Fruit fly (Drosophila melanogaster) whole organism, embryonic: ENCODE measurements around the gene Osi18.

Experiments used
- CG10321 ChIP-seq: fragments of 200-800 bp; sonication (Bioruptor generic); IDR thresholded peaks from 2 replicates; pipeline ENCODE4 v1.3.6; 2022; ENCODE audit warnings: missing biosample characterization, missing genetic modification characterization
- CG10366 ChIP-seq: fragments of 200-800 bp; sonication (Bioruptor generic); IDR thresholded peaks from 2 replicates; pipeline ENCODE4 v1.3.6; 2022; ENCODE audit warnings: missing biosample characterization, missing genetic modification characterization
- CG12155 ChIP-seq: fragments of 200-800 bp; sonication (Bioruptor generic); optimal IDR thresholded peaks from 3 replicates; lab custom pipeline; 2016; ENCODE audit warnings: missing biosample characterization, missing genetic modification characterization
- CG14667 ChIP-seq: fragments of 200-800 bp; sonication (Bioruptor generic); IDR thresholded peaks from 2 replicates; pipeline ENCODE4 v1.3.6; 2022; ENCODE audit warnings: missing biosample characterization, missing genetic modification characterization
- CG14860 ChIP-seq: fragments of 200-800 bp; sonication (Bioruptor generic); IDR thresholded peaks from 3 replicates; pipeline ENCODE4 v1.3.6; 2022; ENCODE audit warnings: missing biosample characterization, missing genetic modification characterization; ENCODE audit not compliant: partially characterized antibody
- CG15011 ChIP-seq: fragments of 200-800 bp; sonication (Bioruptor generic); optimal IDR thresholded peaks from 3 replicates; lab custom pipeline; 2018; ENCODE audit warnings: missing biosample characterization, mild to moderate bottlenecking, missing genetic modification characterization
- CG15696 ChIP-seq: fragments of 200-800 bp; sonication (Bioruptor generic); optimal IDR thresholded peaks from 2 replicates; lab custom pipeline; 2019; ENCODE audit warnings: missing biosample characterization, mild to moderate bottlenecking, missing genetic modification characterization, moderate library complexity
- CG17802 ChIP-seq: fragments of 200-800 bp; sonication (Bioruptor generic); optimal IDR thresholded peaks from 2 replicates; lab custom pipeline; 2018; ENCODE audit warnings: missing biosample characterization, mild to moderate bottlenecking, missing genetic modification characterization, moderate library complexity
- CG17912 ChIP-seq: fragments of 200-800 bp; sonication (Bioruptor generic); optimal IDR thresholded peaks from 2 replicates; lab custom pipeline; 2018; ENCODE audit warnings: missing biosample characterization, mild to moderate bottlenecking, missing genetic modification characterization
- CG18619 ChIP-seq: fragments of 200-800 bp; sonication (Bioruptor generic); optimal IDR thresholded peaks from 3 replicates; lab custom pipeline; 2017; ENCODE audit warnings: missing biosample characterization, mild to moderate bottlenecking, missing genetic modification characterization
- CG18764 ChIP-seq: fragments of 200-800 bp; sonication (Bioruptor generic); optimal IDR thresholded peaks from 3 replicates; lab custom pipeline; 2016; ENCODE audit warnings: missing biosample characterization, missing genetic modification characterization
- CG2129 ChIP-seq: fragments of 200-800 bp; sonication (Bioruptor generic); IDR thresholded peaks from 2 replicates; pipeline ENCODE4 v1.3.6; 2022; ENCODE audit warnings: missing biosample characterization, missing genetic modification characterization; ENCODE audit not compliant: partially characterized antibody
- CG2889 ChIP-seq: fragments of 200-800 bp; sonication (Bioruptor generic); IDR thresholded peaks from 3 replicates; pipeline ENCODE4 v1.3.6; 2022; ENCODE audit warnings: missing biosample characterization, missing genetic modification characterization
- CG3163 ChIP-seq: fragments of 200-800 bp; sonication (Bioruptor generic); optimal IDR thresholded peaks from 3 replicates; lab custom pipeline; 2016; ENCODE audit warnings: missing biosample characterization, missing genetic modification characterization
- CG33213 ChIP-seq: fragments of 200-800 bp; sonication (Bioruptor generic); optimal IDR thresholded peaks from 3 replicates; lab custom pipeline; 2016; ENCODE audit warnings: missing biosample characterization, missing genetic modification characterization
- CG4707 ChIP-seq: fragments of 200-800 bp; sonication (Bioruptor generic); optimal IDR thresholded peaks from 2 replicates; lab custom pipeline; 2018; ENCODE audit warnings: missing biosample characterization, mild to moderate bottlenecking, missing genetic modification characterization, moderate library complexity
- CG6765 ChIP-seq: fragments of 200-800 bp; sonication (Bioruptor generic); optimal IDR thresholded peaks from 3 replicates; lab custom pipeline; 2017; ENCODE audit warnings: missing biosample characterization, mild to moderate bottlenecking, missing genetic modification characterization
- CG7271 ChIP-seq: fragments of 200-800 bp; sonication (Bioruptor generic); optimal IDR thresholded peaks from 2 replicates; lab custom pipeline; 2018; ENCODE audit warnings: missing biosample characterization, mild to moderate bottlenecking, missing genetic modification characterization, moderate library complexity
- CG8478 ChIP-seq: fragments of >200 bp; optimal IDR thresholded peaks from 2 replicates; lab custom pipeline; 2018
- CG9727 ChIP-seq: fragments of 200-800 bp; sonication (Bioruptor generic); optimal IDR thresholded peaks from 3 replicates; lab custom pipeline; 2017; ENCODE audit warnings: missing biosample characterization, mild to moderate bottlenecking, missing genetic modification characterization
- CHES-1-like ChIP-seq: fragments of 200-800 bp; sonication (Bioruptor generic); optimal IDR thresholded peaks from 2 replicates; lab custom pipeline; 2016; ENCODE audit warnings: missing biosample characterization, missing genetic modification characterization
- Dfd ChIP-seq, 2 experiments: fragments of >200 bp; optimal IDR thresholded peaks; 2 replicates each; lab custom pipeline; 2017; ENCODE audit warnings: missing biosample characterization in 2 of 2, missing genetic modification characterization in 2 of 2
- Dip2 ChIP-seq: fragments of 200-800 bp; sonication (Bioruptor generic); IDR thresholded peaks from 2 replicates; pipeline ENCODE4 v1.3.6; 2022; ENCODE audit warnings: missing biosample characterization, missing genetic modification characterization
- HLH4C ChIP-seq: fragments of 200-800 bp; sonication (Bioruptor generic); IDR thresholded peaks from 3 replicates; pipeline ENCODE4 v1.3.6; 2022; ENCODE audit warnings: missing biosample characterization, missing genetic modification characterization; ENCODE audit not compliant: partially characterized antibody
- Mad ChIP-seq: fragments of 200-800 bp; sonication (Bioruptor generic); optimal IDR thresholded peaks from 2 replicates; lab custom pipeline; 2016; ENCODE audit warnings: missing biosample characterization, missing genetic modification characterization
- Meics ChIP-seq: fragments of 200-800 bp; sonication (Bioruptor generic); optimal IDR thresholded peaks from 2 replicates; lab custom pipeline; 2017; ENCODE audit warnings: missing biosample characterization, mild to moderate bottlenecking, missing genetic modification characterization
- NK7.1 ChIP-seq: fragments of 200-800 bp; sonication (Bioruptor generic); optimal IDR thresholded peaks from 3 replicates; lab custom pipeline; 2016; ENCODE audit warnings: missing biosample characterization, missing genetic modification characterization
- Nf-YA ChIP-seq: fragments of 200-800 bp; sonication (Bioruptor generic); IDR thresholded peaks from 2 replicates; pipeline ENCODE4 v1.3.6; 2022; ENCODE audit warnings: missing biosample characterization, missing genetic modification characterization
- Spps ChIP-seq: fragments of 200-800 bp; sonication (Bioruptor generic); optimal IDR thresholded peaks from 2 replicates; lab custom pipeline; 2018; ENCODE audit warnings: missing biosample characterization, mild to moderate bottlenecking, missing genetic modification characterization
- ab ChIP-seq: fragments of 200-800 bp; sonication (Bioruptor generic); optimal IDR thresholded peaks from 2 replicates; lab custom pipeline; 2016; ENCODE audit warnings: missing biosample characterization, missing genetic modification characterization
- bowl ChIP-seq: fragments of 200-800 bp; sonication (Bioruptor generic); IDR thresholded peaks from 2 replicates; pipeline ENCODE4 v1.3.6; 2022; ENCODE audit warnings: missing biosample characterization, missing genetic modification characterization
- br ChIP-seq: fragments of >200 bp; optimal IDR thresholded peaks from 2 replicates; lab custom pipeline; 2017
- corto ChIP-seq: fragments of 200-800 bp; sonication (Bioruptor generic); optimal IDR thresholded peaks from 2 replicates; lab custom pipeline; 2016; ENCODE audit warnings: missing biosample characterization, mild to moderate bottlenecking, missing genetic modification characterization, moderate library complexity
- da ChIP-seq: fragments of 200-800 bp; sonication (Bioruptor generic); optimal IDR thresholded peaks from 2 replicates; lab custom pipeline; 2016; ENCODE audit warnings: missing biosample characterization, missing genetic modification characterization
- dmrt99B ChIP-seq: fragments of 200-800 bp; sonication (Bioruptor generic); optimal IDR thresholded peaks from 2 replicates; lab custom pipeline; 2018; ENCODE audit warnings: missing biosample characterization, mild to moderate bottlenecking, missing genetic modification characterization, moderate library complexity
- emc ChIP-seq: fragments of 200-800 bp; sonication (Bioruptor generic); optimal IDR thresholded peaks from 2 replicates; lab custom pipeline; 2016; ENCODE audit warnings: missing biosample characterization, missing genetic modification characterization
- eve ChIP-seq, 2 experiments: fragments of >200 bp; optimal IDR thresholded peaks; 2 replicates each; lab custom pipeline; 2017; ENCODE audit warnings: missing biosample characterization in 2 of 2, missing genetic modification characterization in 2 of 2
- exex ChIP-seq: fragments of 200-800 bp; sonication (Bioruptor generic); optimal IDR thresholded peaks from 4 replicates; lab custom pipeline; 2018; ENCODE audit warnings: missing biosample characterization, mild to moderate bottlenecking, missing genetic modification characterization, moderate library complexity
- fd3F ChIP-seq: fragments of 200-800 bp; sonication (Bioruptor generic); optimal IDR thresholded peaks from 2 replicates; lab custom pipeline; 2018; ENCODE audit warnings: missing biosample characterization, mild to moderate bottlenecking, missing genetic modification characterization, moderate library complexity
- fu2 ChIP-seq: fragments of 200-800 bp; sonication (Bioruptor generic); optimal IDR thresholded peaks from 2 replicates; lab custom pipeline; 2016; ENCODE audit warnings: missing biosample characterization, missing genetic modification characterization
- gsb-n ChIP-seq: fragments of 200-800 bp; sonication (Bioruptor generic); optimal IDR thresholded peaks from 3 replicates; lab custom pipeline; 2018; ENCODE audit warnings: missing biosample characterization, mild to moderate bottlenecking, missing genetic modification characterization
- jigr1 ChIP-seq: fragments of 200-800 bp; sonication (Bioruptor generic); IDR thresholded peaks from 3 replicates; pipeline ENCODE4 v1.3.6; 2022; ENCODE audit warnings: missing biosample characterization, missing genetic modification characterization
- jing ChIP-seq: fragments of 200-800 bp; sonication (Bioruptor generic); optimal IDR thresholded peaks from 2 replicates; lab custom pipeline; 2018; ENCODE audit warnings: missing biosample characterization, mild to moderate bottlenecking, missing genetic modification characterization
- nerfin-1 ChIP-seq: fragments of 200-800 bp; sonication (Bioruptor generic); optimal IDR thresholded peaks from 3 replicates; lab custom pipeline; 2019; ENCODE audit warnings: missing biosample characterization, mild to moderate bottlenecking, missing genetic modification characterization, moderate library complexity
- org-1 ChIP-seq: fragments of 200-800 bp; sonication (Bioruptor generic); optimal IDR thresholded peaks from 2 replicates; lab custom pipeline; 2017; ENCODE audit warnings: missing biosample characterization, missing genetic modification characterization
- pan ChIP-seq, 4 experiments: fragments of >200 bp in 3 of 4; fragments of 200-800 bp in 1 of 4; sonication (Bioruptor generic) in 1 of 4; optimal IDR thresholded peaks in 3 of 4; IDR thresholded peaks in 1 of 4; 2 replicates each; pipeline versions ENCODE4 v1.3.6 to Lab custom; 2017 to 2022; ENCODE audit warnings: missing biosample characterization in 2 of 4, missing genetic modification characterization in 2 of 4, mixed read lengths in 1 of 4
- peb ChIP-seq: fragments of 200-800 bp; sonication (Bioruptor generic); IDR thresholded peaks from 2 replicates; pipeline ENCODE4 v1.3.6; 2022; ENCODE audit warnings: missing biosample characterization, missing genetic modification characterization
- pzg ChIP-seq: fragments of 200-800 bp; sonication (Bioruptor generic); optimal IDR thresholded peaks from 3 replicates; lab custom pipeline; 2018; ENCODE audit warnings: missing biosample characterization, mild to moderate bottlenecking, missing genetic modification characterization, moderate library complexity
- sd ChIP-seq: fragments of 200-800 bp; sonication (Bioruptor generic); optimal IDR thresholded peaks from 3 replicates; lab custom pipeline; 2018; ENCODE audit warnings: missing biosample characterization, mild to moderate bottlenecking, missing genetic modification characterization, moderate library complexity
- slbo ChIP-seq: fragments of 200-800 bp; sonication (Bioruptor generic); IDR thresholded peaks from 2 replicates; pipeline ENCODE4 v1.3.6; 2022; ENCODE audit warnings: missing biosample characterization, missing genetic modification characterization
- vvl ChIP-seq: fragments of 200-800 bp; sonication (Bioruptor generic); IDR thresholded peaks from 2 replicates; pipeline ENCODE4 v1.3.6; 2022; ENCODE audit warnings: missing biosample characterization, missing genetic modification characterization

Gene Osi18

dm6 chr3R:6368100-6368499 lies 38.1 kb downstream of the Osi18 start, which contains the start of gene CG42724 (continued):
- TF ChIP-seq CG14860 (GFP tag; lab: Robert Waterston, UW) = no peak
- TF ChIP-seq CG3163 = peak; percentile 60
- 0 out of 2 replicates have a peak, but pooled peaks have one; percentile 8 for TF ChIP-seq peb (GFP tag; lab: Robert Waterston, UW)
- TF ChIP-seq corto (GFP tag; lab: Kevin White, UChicago) = no peak
- no peak for TF ChIP-seq CG17802 (tag; lab: Kevin White, UChicago)
- TF ChIP-seq sd (tag; lab: Kevin White, UChicago) = no peak
- TF ChIP-seq fu2 (GFP tag; lab: Kevin White, UChicago) = peak; percentile 78
- TF ChIP-seq Meics (GFP tag; lab: Kevin White, UChicago) = peak; percentile 100
- peak; percentile 100 for TF ChIP-seq CG12155
- no peak for TF ChIP-seq CG7271
- TF ChIP-seq jigr1 (GFP tag; lab: Robert Waterston, UW) = no peak
- TF ChIP-seq da (GFP tag; lab: Kevin White, UChicago) = peak; percentile 34
- TF ChIP-seq CG33213 (GFP tag; lab: Kevin White, UChicago) = peak; percentile 59
- TF ChIP-seq CG8478 (lab: Kevin White, UChicago) = no peak
- no peak for TF ChIP-seq Nf-YA (GFP tag; lab: Robert Waterston, UW)
- TF ChIP-seq Dfd (GFP tag; optimal IDR thresholded peaks at IDR 0.05; lab: Kevin White, UChicago) = no peak
- TF ChIP-seq CG10321 (GFP tag; lab: Robert Waterston, UW) = no peak
- TF ChIP-seq Spps (tag; lab: Kevin White, UChicago) = no peak
- TF ChIP-seq HLH4C = no peak
- no peak; the same call in 1 of the 2 replicates for TF ChIP-seq vvl (GFP tag; lab: Robert Waterston, UW)
- TF ChIP-seq CG17912 (GFP tag; lab: Kevin White, UChicago) = no peak
- TF ChIP-seq Dip2 (GFP tag; lab: Robert Waterston, UW) = no peak
- TF ChIP-seq bowl (GFP tag; lab: Robert Waterston, UW) = no peak
- peak; percentile 8 for TF ChIP-seq ab (GFP tag; lab: Kevin White, UChicago)
- TF ChIP-seq exex (tag; lab: Kevin White, UChicago) = no peak
- no peak for TF ChIP-seq CG2129 (GFP tag; lab: Robert Waterston, UW)
- peak; percentile 88 for TF ChIP-seq CHES-1-like (GFP tag; lab: Kevin White, UChicago)
- TF ChIP-seq dmrt99B (tag; lab: Kevin White, UChicago) = no peak
- TF ChIP-seq jing (GFP tag; lab: Kevin White, UChicago) = no peak
- TF ChIP-seq CG15696 = peak; percentile 8
- TF ChIP-seq CG18764 (GFP tag; lab: Kevin White, UChicago) = peak; percentile 6
- no peak for TF ChIP-seq CG18619 (GFP tag; lab: Kevin White, UChicago)
- no peak for TF ChIP-seq eve (GFP tag; optimal IDR thresholded peaks at IDR 0.05; lab: Kevin White, UChicago)
- peak; percentile 29; the same call in 1 of the 2 replicates for TF ChIP-seq CG10366
- TF ChIP-seq fd3F (GFP tag; lab: Kevin White, UChicago) = peak; percentile 6
- TF ChIP-seq pzg (GFP tag; lab: Kevin White, UChicago) = peak; percentile 86
- 0 out of 3 replicates have a peak, but pooled peaks have one; percentile 50 for TF ChIP-seq CG2889 (GFP tag; lab: Robert Waterston, UW)
- TF ChIP-seq CG4707 (GFP tag; lab: Kevin White, UChicago) = no peak
- no peak for TF ChIP-seq pan (optimal IDR thresholded peaks at IDR 0.05; lab: Kevin White, UChicago)
- peak in 1 of 2 experiments; percentile 55 for TF ChIP-seq pan (GFP tag; optimal IDR thresholded peaks at IDR 0.05 in 1 of 2, IDR thresholded peaks at IDR 0.05 in 1 of 2)
- peak; percentile 18; the same call in 1 of the 2 replicates for TF ChIP-seq CG14667
- TF ChIP-seq NK7.1 = peak; percentile 57
- TF ChIP-seq Mad = peak; percentile 65
- TF ChIP-seq CG15011 = no peak
- peak; percentile 43 for TF ChIP-seq org-1 (GFP tag; lab: Kevin White, UChicago)
- TF ChIP-seq gsb-n (tag; lab: Kevin White, UChicago) = peak; percentile 6
- no peak for TF ChIP-seq br (lab: Kevin White, UChicago)
- TF ChIP-seq nerfin-1 = no peak
- peak; percentile 77 for TF ChIP-seq slbo
- TF ChIP-seq emc = peak; percentile 25
- TF ChIP-seq CG6765 = no peak
- TF ChIP-seq CG9727 (GFP tag; lab: Kevin White, UChicago) = no peak
